Fruit fly (Drosophila melanogaster) whole organism, embryonic: ENCODE measurements around the gene CG10301.
A peak's percentile ranks its signal among the peaks of the same experiment; 100 is the strongest.

Experiments
- Adf1 ChIP-seq: fragments of 200-800 bp; sonication (Bioruptor generic); IDR thresholded peaks from 2 replicates; pipeline ENCODE4 v1.3.6; 2022; ENCODE audit warnings: missing biosample characterization, missing genetic modification characterization
- Asciz ChIP-seq: fragments of 200-800 bp; sonication (Bioruptor generic); optimal IDR thresholded peaks from 2 replicates; lab custom pipeline; 2017; ENCODE audit warnings: missing biosample characterization, mild to moderate bottlenecking, missing genetic modification characterization, missing genetic modification reagents
- Awh ChIP-seq: fragments of 200-800 bp; sonication (Bioruptor generic); IDR thresholded peaks from 2 replicates; pipeline ENCODE4, ENCODE4 v1.3.6; 2022; ENCODE audit warnings: missing biosample characterization, missing genetic modification characterization
- CG10462 ChIP-seq: fragments of 200-800 bp; sonication (Bioruptor generic); optimal IDR thresholded peaks from 2 replicates; lab custom pipeline; 2016; ENCODE audit warnings: missing biosample characterization, missing genetic modification characterization
- CG11723 ChIP-seq: fragments of 200-800 bp; sonication (Bioruptor generic); optimal IDR thresholded peaks from 2 replicates; lab custom pipeline; 2017; ENCODE audit warnings: missing biosample characterization, mild to moderate bottlenecking, missing genetic modification characterization
- CG12219 ChIP-seq: fragments of 200-800 bp; sonication (Bioruptor generic); optimal IDR thresholded peaks from 3 replicates; lab custom pipeline; 2018; ENCODE audit warnings: missing biosample characterization, mild to moderate bottlenecking, missing genetic modification characterization
- CG12769 ChIP-seq: fragments of 200-800 bp; sonication (Bioruptor generic); optimal IDR thresholded peaks from 2 replicates; lab custom pipeline; 2019; ENCODE audit warnings: missing biosample characterization, mild to moderate bottlenecking, missing genetic modification characterization, moderate library complexity
- CG14710 ChIP-seq: fragments of 200-800 bp; sonication (Bioruptor generic); optimal IDR thresholded peaks from 3 replicates; lab custom pipeline; 2019; ENCODE audit warnings: missing biosample characterization, mild to moderate bottlenecking, missing genetic modification characterization, moderate library complexity
- CG15514 ChIP-seq: fragments of 200-800 bp; sonication (Bioruptor generic); optimal IDR thresholded peaks from 3 replicates; lab custom pipeline; 2017; ENCODE audit warnings: missing biosample characterization, missing genetic modification characterization, mild to moderate bottlenecking, moderate library complexity, missing genetic modification reagents
- CG16815 ChIP-seq: fragments of 200-800 bp; sonication (Bioruptor generic); optimal IDR thresholded peaks from 3 replicates; lab custom pipeline; 2017; ENCODE audit warnings: missing biosample characterization, mild to moderate bottlenecking, missing genetic modification characterization
- CG17186 ChIP-seq: fragments of 200-800 bp; sonication (Bioruptor generic); optimal IDR thresholded peaks from 3 replicates; lab custom pipeline; 2017; ENCODE audit warnings: missing biosample characterization, missing genetic modification reagents, missing genetic modification characterization
- CG2712 ChIP-seq: fragments of 200-800 bp; optimal IDR thresholded peaks from 3 replicates; lab custom pipeline; 2019; ENCODE audit warnings: missing biosample characterization, mild to moderate bottlenecking, missing genetic modification characterization, moderate library complexity
- CG30403 ChIP-seq: fragments of 200-800 bp; sonication (Bioruptor generic); optimal IDR thresholded peaks from 3 replicates; lab custom pipeline; 2016; ENCODE audit warnings: missing biosample characterization, missing genetic modification characterization
- CG31441 ChIP-seq: fragments of 200-800 bp; sonication (Bioruptor generic); IDR thresholded peaks from 2 replicates; pipeline ENCODE4 v1.3.6; 2022; ENCODE audit warnings: missing biosample characterization, missing genetic modification characterization
- CG33213 ChIP-seq: fragments of 200-800 bp; sonication (Bioruptor generic); optimal IDR thresholded peaks from 3 replicates; lab custom pipeline; 2016; ENCODE audit warnings: missing biosample characterization, missing genetic modification characterization
- CG5245 ChIP-seq: fragments of 200-800 bp; sonication (Bioruptor generic); optimal IDR thresholded peaks from 3 replicates; lab custom pipeline; 2016; ENCODE audit warnings: missing biosample characterization, missing genetic modification characterization
- CG7556 ChIP-seq: fragments of 200-800 bp; sonication (Bioruptor generic); optimal IDR thresholded peaks from 2 replicates; lab custom pipeline; 2017; ENCODE audit warnings: missing biosample characterization, mild to moderate bottlenecking, missing genetic modification characterization
- CG7928 ChIP-seq: fragments of 200-800 bp; sonication (Bioruptor generic); optimal IDR thresholded peaks from 2 replicates; lab custom pipeline; 2017; ENCODE audit warnings: missing biosample characterization, mild to moderate bottlenecking, missing genetic modification characterization
- CG8281 ChIP-seq: fragments of 200-800 bp; sonication (Bioruptor generic); optimal IDR thresholded peaks from 2 replicates; lab custom pipeline; 2018; ENCODE audit warnings: missing biosample characterization, mild to moderate bottlenecking, missing genetic modification characterization, moderate library complexity
- CG8924 ChIP-seq: fragments of 200-800 bp; optimal IDR thresholded peaks from 3 replicates; lab custom pipeline; 2019; ENCODE audit warnings: missing biosample characterization, mild to moderate bottlenecking, missing genetic modification characterization, moderate library complexity
- Dad ChIP-seq: fragments of 200-800 bp; sonication (Bioruptor generic); optimal IDR thresholded peaks from 3 replicates; lab custom pipeline; 2016; ENCODE audit warnings: missing biosample characterization, missing genetic modification characterization
- Dp ChIP-seq: fragments of 200-800 bp; sonication (Bioruptor generic); optimal IDR thresholded peaks from 2 replicates; lab custom pipeline; 2018; ENCODE audit warnings: missing biosample characterization, mild to moderate bottlenecking, missing genetic modification characterization, moderate library complexity
- E2f1 ChIP-seq: fragments of 200-800 bp; sonication (Bioruptor generic); IDR thresholded peaks from 2 replicates; pipeline ENCODE4 v1.3.6; 2022; ENCODE audit warnings: missing biosample characterization, missing genetic modification characterization
- Hr78 ChIP-seq, 2 experiments: fragments of 200-800 bp in 1 of 2; fragments of >200 bp in 1 of 2; sonication (Bioruptor generic) in 1 of 2; optimal IDR thresholded peaks; 2 replicates each; lab custom pipeline; 2017 to 2019; ENCODE audit warnings: missing biosample characterization in 2 of 2, missing genetic modification characterization in 2 of 2, mild to moderate bottlenecking in 1 of 2, moderate library complexity in 1 of 2
- NC2α ChIP-seq: fragments of 200-800 bp; sonication (Bioruptor generic); optimal IDR thresholded peaks from 2 replicates; lab custom pipeline; 2016; ENCODE audit warnings: missing biosample characterization, missing genetic modification characterization
- NK7.1 ChIP-seq: fragments of 200-800 bp; sonication (Bioruptor generic); optimal IDR thresholded peaks from 3 replicates; lab custom pipeline; 2016; ENCODE audit warnings: missing biosample characterization, missing genetic modification characterization
- Oli ChIP-seq: fragments of 200-800 bp; sonication (Bioruptor generic); optimal IDR thresholded peaks from 2 replicates; lab custom pipeline; 2018; ENCODE audit warnings: missing biosample characterization, mild to moderate bottlenecking, missing genetic modification characterization, moderate library complexity
- Vsx1 ChIP-seq: fragments of 200-800 bp; sonication (Bioruptor generic); optimal IDR thresholded peaks from 2 replicates; lab custom pipeline; 2017; ENCODE audit warnings: missing biosample characterization, mild to moderate bottlenecking, missing genetic modification characterization, missing genetic modification reagents
- cato ChIP-seq: fragments of 200-800 bp; sonication (Bioruptor generic); optimal IDR thresholded peaks from 2 replicates; lab custom pipeline; 2016; ENCODE audit warnings: missing biosample characterization, missing genetic modification characterization, borderline replicate concordance
- chif ChIP-seq, 2 experiments: fragments of 200-800 bp; sonication (Bioruptor generic); optimal IDR thresholded peaks; 3 replicates each; lab custom pipeline; 2016; ENCODE audit warnings: missing biosample characterization in 2 of 2, missing genetic modification characterization in 2 of 2
- dati ChIP-seq: fragments of 200-800 bp; sonication (Bioruptor generic); IDR thresholded peaks from 2 replicates; pipeline ENCODE4 v1.3.6; 2022; ENCODE audit warnings: missing biosample characterization, missing genetic modification characterization
- disco-r ChIP-seq: fragments of 200-800 bp; sonication (Bioruptor generic); optimal IDR thresholded peaks from 2 replicates; lab custom pipeline; 2016; ENCODE audit warnings: missing biosample characterization, missing genetic modification characterization
- dpn ChIP-seq, 2 experiments: fragments of 200-800 bp; sonication (Bioruptor generic); optimal IDR thresholded peaks; 3 replicates each; lab custom pipeline; 2016; ENCODE audit warnings: missing biosample characterization in 2 of 2, missing genetic modification characterization in 2 of 2
- eyg ChIP-seq: fragments of 200-800 bp; sonication (Bioruptor generic); optimal IDR thresholded peaks from 3 replicates; lab custom pipeline; 2016; ENCODE audit warnings: missing biosample characterization, missing genetic modification characterization
- grau ChIP-seq: fragments of 200-800 bp; optimal IDR thresholded peaks from 3 replicates; lab custom pipeline; 2019; ENCODE audit warnings: missing biosample characterization, mild to moderate bottlenecking, missing genetic modification characterization, moderate library complexity
- h ChIP-seq: fragments of >200 bp; optimal IDR thresholded peaks from 2 replicates; lab custom pipeline; 2017
- hb ChIP-seq: fragments of 200-800 bp; sonication (Bioruptor generic); IDR thresholded peaks from 3 replicates; pipeline ENCODE4 v1.3.6; 2022; ENCODE audit warnings: missing biosample characterization, missing genetic modification characterization; ENCODE audit not compliant: partially characterized antibody
- her ChIP-seq: fragments of 200-800 bp; sonication (Bioruptor generic); optimal IDR thresholded peaks from 2 replicates; lab custom pipeline; 2016; ENCODE audit warnings: missing biosample characterization, missing genetic modification characterization
- lilli ChIP-seq: fragments of 200-800 bp; sonication (Bioruptor generic); optimal IDR thresholded peaks from 3 replicates; lab custom pipeline; 2016; ENCODE audit warnings: missing biosample characterization, missing genetic modification characterization
- lmd ChIP-seq: fragments of 200-800 bp; sonication (Bioruptor generic); IDR thresholded peaks from 2 replicates; pipeline ENCODE4 v1.3.6; 2022; ENCODE audit warnings: missing biosample characterization, missing genetic modification characterization
- org-1 ChIP-seq: fragments of 200-800 bp; sonication (Bioruptor generic); optimal IDR thresholded peaks from 2 replicates; lab custom pipeline; 2017; ENCODE audit warnings: missing biosample characterization, missing genetic modification characterization
- pzg ChIP-seq: fragments of 200-800 bp; sonication (Bioruptor generic); optimal IDR thresholded peaks from 3 replicates; lab custom pipeline; 2018; ENCODE audit warnings: missing biosample characterization, mild to moderate bottlenecking, missing genetic modification characterization, moderate library complexity
- shn ChIP-seq: fragments of 200-800 bp; sonication (Bioruptor generic); optimal IDR thresholded peaks from 3 replicates; lab custom pipeline; 2016; ENCODE audit warnings: missing biosample characterization, missing genetic modification characterization
- sob ChIP-seq: fragments of 200-800 bp; sonication (Bioruptor generic); IDR thresholded peaks from 2 replicates; pipeline ENCODE4 v1.3.6; 2022; ENCODE audit warnings: missing biosample characterization, missing genetic modification characterization
- tll ChIP-seq, 2 experiments: fragments of 200-800 bp in 1 of 2; fragments of >200 bp in 1 of 2; sonication (Bioruptor generic) in 1 of 2; optimal IDR thresholded peaks; 2 replicates each; lab custom pipeline; 2017 to 2019; ENCODE audit warnings: missing biosample characterization in 2 of 2, missing genetic modification characterization in 2 of 2, mild to moderate bottlenecking in 1 of 2, moderate library complexity in 1 of 2
- unpg ChIP-seq: fragments of 200-800 bp; sonication (Bioruptor generic); optimal IDR thresholded peaks from 3 replicates; lab custom pipeline; 2018; ENCODE audit warnings: missing biosample characterization, mild to moderate bottlenecking, missing genetic modification characterization, moderate library complexity
- vfl ChIP-seq: fragments of 200-800 bp; sonication (Bioruptor generic); optimal IDR thresholded peaks from 2 replicates; lab custom pipeline; 2016; ENCODE audit warnings: missing biosample characterization, missing genetic modification characterization
- zen ChIP-seq: fragments of 200-800 bp; sonication (Bioruptor generic); optimal IDR thresholded peaks from 3 replicates; lab custom pipeline; 2018; ENCODE audit warnings: missing biosample characterization, mild to moderate bottlenecking, missing genetic modification characterization, moderate library complexity

Gene CG10301

dm6 chr3R:23669401-23670216, 40.3 kb upstream of the CG10301 start, which contains the start of gene CG31145 (continued):
- peak; percentile 100 for TF ChIP-seq lilli (GFP tag; lab: Kevin White, UChicago)
- TF ChIP-seq hb (GFP tag; lab: Robert Waterston, UW) = peak; percentile 58; the same call in 1 of the 3 replicates
- TF ChIP-seq CG30403 = peak; percentile 100
- TF ChIP-seq h = no peak
- TF ChIP-seq CG8281 (tag; lab: Kevin White, UChicago) = peak; percentile 95
- peak; percentile 94 for TF ChIP-seq dati
- TF ChIP-seq disco-r (GFP tag; lab: Kevin White, UChicago) = peak; percentile 99
- TF ChIP-seq CG7556 (GFP tag; lab: Kevin White, UChicago) = peak; percentile 100
- TF ChIP-seq CG11723 (GFP tag; lab: Kevin White, UChicago) = peak; percentile 100
- TF ChIP-seq CG17186 (GFP tag; lab: Kevin White, UChicago) = peak; percentile 96
- peak; percentile 99 for TF ChIP-seq CG5245 (GFP tag; lab: Kevin White, UChicago)
- peak; percentile 99 for TF ChIP-seq vfl (GFP tag; lab: Kevin White, UChicago)
- TF ChIP-seq Dad (GFP tag; lab: Kevin White, UChicago) = peak; percentile 99
- TF ChIP-seq zen (tag; lab: Kevin White, UChicago) = peak; percentile 98
- peak; percentile 99 for TF ChIP-seq E2f1 (GFP tag; lab: Robert Waterston, UW)
- peak; percentile 99 for TF ChIP-seq sob (GFP tag; lab: Robert Waterston, UW)
- TF ChIP-seq CG7928 = peak; percentile 86
- TF ChIP-seq grau = peak; percentile 99
- TF ChIP-seq Oli (tag; lab: Kevin White, UChicago) = peak; percentile 100
- TF ChIP-seq Adf1 (GFP tag; lab: Robert Waterston, UW) = peak; percentile 97
- peak; percentile 40 for TF ChIP-seq Dp (GFP tag; lab: Kevin White, UChicago)
- peak; percentile 99 for TF ChIP-seq eyg
- TF ChIP-seq dpn (GFP tag; optimal IDR thresholded peaks at IDR 0.05; lab: Kevin White, UChicago) = peak; percentile 100
- TF ChIP-seq Vsx1 (GFP tag; lab: Kevin White, UChicago) = peak; percentile 98
- peak; percentile 99 for TF ChIP-seq CG10462 (GFP tag; lab: Kevin White, UChicago)
- TF ChIP-seq CG14710 (tag; lab: Kevin White, UChicago) = peak; percentile 98
- TF ChIP-seq NC2α (GFP tag; lab: Kevin White, UChicago) = peak; percentile 99
- TF ChIP-seq lmd (GFP tag; lab: Robert Waterston, UW) = peak; percentile 100
- peak; percentile 99 for TF ChIP-seq unpg (GFP tag; lab: Kevin White, UChicago)
- peak; percentile 98 for TF ChIP-seq Awh
- TF ChIP-seq tll (GFP tag; optimal IDR thresholded peaks at IDR 0.05; lab: Kevin White, UChicago) = peak; percentile 65 to 79
- peak; percentile 100 for TF ChIP-seq CG8924 (tag; lab: Kevin White, UChicago)
- peak; percentile 35 for TF ChIP-seq pzg (GFP tag; lab: Kevin White, UChicago)
- peak; percentile 99 for TF ChIP-seq CG33213
- peak; percentile 99 for TF ChIP-seq CG2712 (tag; lab: Kevin White, UChicago)
- peak; percentile 99 for TF ChIP-seq chif (GFP tag; optimal IDR thresholded peaks at IDR 0.05; lab: Kevin White, UChicago)
- TF ChIP-seq her (GFP tag; lab: Kevin White, UChicago) = peak; percentile 98
- peak; percentile 99 for TF ChIP-seq CG12769
- TF ChIP-seq NK7.1 (GFP tag; lab: Kevin White, UChicago) = peak; percentile 99
- peak; percentile 100 for TF ChIP-seq org-1 (GFP tag; lab: Kevin White, UChicago)
- peak; percentile 100 for TF ChIP-seq CG31441 (GFP tag; lab: Robert Waterston, UW)
- TF ChIP-seq CG15514 (GFP tag; lab: Kevin White, UChicago) = peak; percentile 96
- TF ChIP-seq CG16815 (GFP tag; lab: Kevin White, UChicago) = peak; percentile 99
- peak; percentile 99 for TF ChIP-seq cato (GFP tag; lab: Kevin White, UChicago)
- TF ChIP-seq Hr78 (GFP tag; optimal IDR thresholded peaks at IDR 0.05; lab: Kevin White, UChicago) = peak in 1 of 2 experiments; percentile 98
- peak; percentile 99 for TF ChIP-seq CG12219 (GFP tag; lab: Kevin White, UChicago)
- peak; percentile 100 for TF ChIP-seq shn (GFP tag; lab: Kevin White, UChicago)
- TF ChIP-seq Asciz (GFP tag; lab: Kevin White, UChicago) = peak; percentile 100
